Worm (Caenorhabditis elegans): ENCODE measurements around the gene best-24.

The best-24 gene

ce11 chrIII:7919823-7920222 is 19.0 kb downstream of the best-24 start, which contains the start of gene C29E4.14:
TSS of gene C29E4.14 (plus strand) at chrIII:7920123.
- TF ChIP-seq ztf-26 (tag; optimal IDR thresholded peaks at IDR 0.05) (no peak), egl-18 (GFP tag; IDR thresholded peaks at IDR 0.05) (no peak), D2030.7 (GFP tag; IDR thresholded peaks at IDR 0.05) (no peak), tbx-9 (tag; optimal IDR thresholded peaks at IDR 0.05; ENCODE audit: borderline replicate concordance) (no peak), Y53G8AR.9 (GFP tag; conservative IDR thresholded peaks at IDR 0.05) (no peak), T07F8.4 (tag; optimal IDR thresholded peaks at IDR 0.05) (no peak)

- TF ChIP-seq efl-1 (GFP tag; optimal IDR thresholded peaks at IDR 0.05) (no peak), madf-3 (GFP tag; IDR thresholded peaks at IDR 0.05) (no peak), B0261.1 (tag; optimal IDR thresholded peaks at IDR 0.05) (no peak), nfya-1 (tag; optimal IDR thresholded peaks at IDR 0.05; ENCODE audit: borderline replicate concordance, insufficient read depth) (no peak), B0035.1 (tag; optimal IDR thresholded peaks at IDR 0.05) (no peak), F23B12.7 (tag; optimal IDR thresholded peaks at IDR 0.05; ENCODE audit: insufficient read depth) (no peak), rcor-1 (GFP tag; IDR thresholded peaks at IDR 0.05) (no peak), tbp1 (GFP tag; optimal IDR thresholded peaks at IDR 0.05) (no peak), egrh-3 (GFP tag; IDR thresholded peaks at IDR 0.05) (no peak), sea-2 (GFP tag; IDR thresholded peaks at IDR 0.05) (no peak), mxl-1 (tag; optimal IDR thresholded peaks at IDR 0.05) (no peak), Y53G8AR.9 (GFP tag; conservative IDR thresholded peaks at IDR 0.05) (no peak), madf-6 (GFP tag; IDR thresholded peaks at IDR 0.05) (no peak), snpc-4 (GFP tag; optimal IDR thresholded peaks at IDR 0.05) (no peak), snpc-4 (tag; optimal IDR thresholded peaks at IDR 0.05) (no peak), him-1 (tag; optimal IDR thresholded peaks at IDR 0.05) (no peak), fkh-3 (tag; optimal IDR thresholded peaks at IDR 0.05) (no peak), akir-1 (GFP tag; optimal IDR thresholded peaks at IDR 0.05) (no peak), ztf-25 (GFP tag; IDR thresholded peaks at IDR 0.05) (no peak), Y67H2A.10 (GFP tag; conservative IDR thresholded peaks at IDR 0.05) (no peak), mes-4 (tag; optimal IDR thresholded peaks at IDR 0.05) (no peak)
Measured at ce11 chrIII:7922207-7922606, 21.4 kb downstream of the best-24 start, which contains the start of gene C29E4.17. TSS of gene C29E4.17 (plus strand) at chrIII:7922507.

DNA sequence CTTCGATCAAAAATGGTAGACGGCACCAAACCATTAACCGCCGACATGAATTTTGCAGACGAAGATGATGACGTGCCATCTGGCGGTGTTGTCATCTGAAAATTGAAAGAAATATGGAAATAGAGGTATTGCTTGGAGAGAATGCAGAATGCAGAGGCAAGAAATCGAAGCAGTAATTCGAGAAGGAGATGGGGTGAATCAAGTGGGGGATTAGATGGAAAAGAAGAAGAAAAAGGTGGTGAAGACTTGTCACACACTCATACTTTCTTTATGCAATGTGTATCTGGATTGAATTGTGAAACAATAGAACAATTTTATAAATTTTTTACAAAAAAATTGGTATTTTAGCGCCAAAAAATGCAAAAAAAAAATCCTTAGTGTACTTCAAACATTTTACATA is 24.0 kb downstream of the best-24 start, which contains the start of gene tag-250:
tag-250 (minus strand) TSS at position 101 of the 400 bp plus-strand sequence.
- TF ChIP-seq nfyb-1 (GFP tag; IDR thresholded peaks at IDR 0.05) (no peak), lin-40 (tag; optimal IDR thresholded peaks at IDR 0.05) (no peak), efl-1 (GFP tag; optimal IDR thresholded peaks at IDR 0.05) (no peak), ccch-3 (GFP tag; optimal IDR thresholded peaks at IDR 0.05) (no peak), ceh-100 (GFP tag; IDR thresholded peaks at IDR 0.05) (no peak), madf-10 (tag; optimal IDR thresholded peaks at IDR 0.05) (no peak), egl-18 (GFP tag; IDR thresholded peaks at IDR 0.05) (no peak)

- TF ChIP-seq B0019.2 (GFP tag; conservative IDR thresholded peaks at IDR 0.05) (no peak), T07F8.4 (tag; optimal IDR thresholded peaks at IDR 0.05) (no peak), hmg-1.2 (GFP tag; IDR thresholded peaks at IDR 0.05) (peak; percentile 36; the same call in 1 of the 2 replicates)
Measured at ce11 chrIII:7925968-7926367, 25.1 kb downstream of the best-24 start.

All from whole organism, young adult.